Fruit fly (Drosophila melanogaster) whole organism, embryonic: ENCODE results near the gene Nadsyn.

Source experiments
- Abd-B ChIP-seq: fragments of 200-800 bp; sonication (Bioruptor generic); optimal IDR thresholded peaks from 2 replicates; lab custom pipeline; 2018; ENCODE audit warnings: missing biosample characterization, mild to moderate bottlenecking, missing genetic modification characterization, moderate library complexity
- Adf1 ChIP-seq: fragments of 200-800 bp; sonication (Bioruptor generic); IDR thresholded peaks from 2 replicates; pipeline ENCODE4 v1.3.6; 2022; ENCODE audit warnings: missing biosample characterization, missing genetic modification characterization
- Antp ChIP-seq: fragments of 200-800 bp; sonication (Bioruptor generic); optimal IDR thresholded peaks from 3 replicates; lab custom pipeline; 2016; ENCODE audit warnings: missing biosample characterization, missing genetic modification characterization
- CG1024 ChIP-seq: fragments of 200-800 bp; sonication (Bioruptor generic); IDR thresholded peaks from 2 replicates; pipeline ENCODE4 v1.3.6; 2022; ENCODE audit warnings: missing biosample characterization, missing genetic modification characterization
- CG10274 ChIP-seq: fragments of 200-800 bp; sonication (Bioruptor generic); optimal IDR thresholded peaks from 3 replicates; lab custom pipeline; 2017; ENCODE audit warnings: missing biosample characterization, mild to moderate bottlenecking, missing genetic modification characterization
- CG10366 ChIP-seq: fragments of 200-800 bp; sonication (Bioruptor generic); IDR thresholded peaks from 2 replicates; pipeline ENCODE4 v1.3.6; 2022; ENCODE audit warnings: missing biosample characterization, missing genetic modification characterization
- CG11696 ChIP-seq: fragments of 200-800 bp; sonication (Bioruptor generic); IDR thresholded peaks from 2 replicates; pipeline ENCODE4 v1.3.6; 2022; ENCODE audit warnings: missing biosample characterization, missing genetic modification characterization
- CG12299 ChIP-seq: fragments of 200-800 bp; sonication (Bioruptor generic); optimal IDR thresholded peaks from 2 replicates; lab custom pipeline; 2018; ENCODE audit warnings: missing biosample characterization, mild to moderate bottlenecking, missing genetic modification characterization
- CG12659 ChIP-seq: fragments of 200-800 bp; sonication (Bioruptor generic); optimal IDR thresholded peaks from 3 replicates; lab custom pipeline; 2017; ENCODE audit warnings: mild to moderate bottlenecking, missing biosample characterization, missing genetic modification reagents, missing genetic modification characterization
- CG12942 ChIP-seq: fragments of 200-800 bp; sonication (Bioruptor generic); optimal IDR thresholded peaks from 3 replicates; lab custom pipeline; 2016; ENCODE audit warnings: missing biosample characterization, missing genetic modification characterization
- CG13424 ChIP-seq: fragments of 200-800 bp; sonication (Bioruptor generic); optimal IDR thresholded peaks from 2 replicates; lab custom pipeline; 2019; ENCODE audit warnings: missing biosample characterization, mild to moderate bottlenecking, missing genetic modification characterization, moderate library complexity
- CG14860 ChIP-seq: fragments of 200-800 bp; sonication (Bioruptor generic); IDR thresholded peaks from 3 replicates; pipeline ENCODE4 v1.3.6; 2022; ENCODE audit warnings: missing biosample characterization, missing genetic modification characterization; ENCODE audit not compliant: partially characterized antibody
- CG15011 ChIP-seq: fragments of 200-800 bp; sonication (Bioruptor generic); optimal IDR thresholded peaks from 3 replicates; lab custom pipeline; 2018; ENCODE audit warnings: missing biosample characterization, mild to moderate bottlenecking, missing genetic modification characterization
- CG1529 ChIP-seq: fragments of 200-800 bp; sonication (Bioruptor generic); optimal IDR thresholded peaks from 3 replicates; lab custom pipeline; 2018; ENCODE audit warnings: missing biosample characterization, missing genetic modification characterization
- CG15479 ChIP-seq: fragments of 200-800 bp; sonication (Bioruptor generic); optimal IDR thresholded peaks from 3 replicates; lab custom pipeline; 2019; ENCODE audit warnings: missing biosample characterization, mild to moderate bottlenecking, missing genetic modification characterization, moderate library complexity
- CG16863 ChIP-seq: fragments of 200-800 bp; sonication (Bioruptor generic); optimal IDR thresholded peaks from 3 replicates; lab custom pipeline; 2016; ENCODE audit warnings: missing biosample characterization, missing genetic modification characterization
- CG17802 ChIP-seq: fragments of 200-800 bp; sonication (Bioruptor generic); optimal IDR thresholded peaks from 2 replicates; lab custom pipeline; 2018; ENCODE audit warnings: missing biosample characterization, mild to moderate bottlenecking, missing genetic modification characterization, moderate library complexity
- CG4360 ChIP-seq: fragments of 200-800 bp; sonication (Bioruptor generic); IDR thresholded peaks from 2 replicates; pipeline ENCODE4 v1.3.6; 2022; ENCODE audit warnings: missing biosample characterization, missing genetic modification characterization
- CG6683 ChIP-seq: fragments of 200-800 bp; sonication (Bioruptor generic); optimal IDR thresholded peaks from 2 replicates; lab custom pipeline; 2017; ENCODE audit warnings: missing biosample characterization, mild to moderate bottlenecking, missing genetic modification characterization, missing genetic modification reagents
- CG6689 ChIP-seq: fragments of 200-800 bp; sonication (Bioruptor generic); IDR thresholded peaks from 2 replicates; pipeline ENCODE4 v1.3.6; 2022; ENCODE audit warnings: missing biosample characterization, missing genetic modification characterization
- CG7786 ChIP-seq: fragments of 200-800 bp; sonication (Bioruptor generic); optimal IDR thresholded peaks from 2 replicates; lab custom pipeline; 2016; ENCODE audit warnings: missing biosample characterization, missing genetic modification characterization
- CG7839 ChIP-seq: fragments of 200-800 bp; sonication (Bioruptor generic); optimal IDR thresholded peaks from 3 replicates; lab custom pipeline; 2018; ENCODE audit warnings: missing biosample characterization, mild to moderate bottlenecking, missing genetic modification characterization, moderate library complexity
- CG8765 ChIP-seq: fragments of 200-800 bp; sonication (Bioruptor generic); IDR thresholded peaks from 2 replicates; pipeline ENCODE4 v1.3.6; 2022; ENCODE audit warnings: missing biosample characterization, missing genetic modification characterization
- CG9609 ChIP-seq: fragments of 200-800 bp; sonication (Bioruptor generic); optimal IDR thresholded peaks from 3 replicates; lab custom pipeline; 2016; ENCODE audit warnings: missing biosample characterization, missing genetic modification characterization
- CG9876 ChIP-seq: fragments of 200-800 bp; sonication (Bioruptor generic); optimal IDR thresholded peaks from 2 replicates; lab custom pipeline; 2016; ENCODE audit warnings: missing biosample characterization, missing genetic modification characterization
- Doc3 ChIP-seq: fragments of 200-800 bp; sonication (Bioruptor generic); IDR thresholded peaks from 3 replicates; pipeline ENCODE4 v1.3.6; 2022; ENCODE audit warnings: missing biosample characterization, missing genetic modification characterization; ENCODE audit not compliant: partially characterized antibody
- Drgx ChIP-seq: fragments of 200-800 bp; sonication (Bioruptor generic); IDR thresholded peaks from 2 replicates; pipeline ENCODE4 v1.3.6; 2022; ENCODE audit warnings: missing biosample characterization, missing genetic modification characterization
- Lim3 ChIP-seq: fragments of 200-800 bp; sonication (Bioruptor generic); IDR thresholded peaks from 2 replicates; pipeline ENCODE4 v1.3.6; 2022; ENCODE audit warnings: missing biosample characterization, missing genetic modification characterization
- Max ChIP-seq: fragments of 200-800 bp; sonication (Bioruptor generic); optimal IDR thresholded peaks from 2 replicates; lab custom pipeline; 2016; ENCODE audit warnings: missing biosample characterization, mild to moderate bottlenecking, missing genetic modification characterization
- Mrtf ChIP-seq: fragments of 200-800 bp; sonication (Bioruptor generic); IDR thresholded peaks from 3 replicates; pipeline ENCODE4 v1.3.6; 2022; ENCODE audit warnings: missing biosample characterization, missing genetic modification characterization
- NFAT ChIP-seq: fragments of 200-800 bp; sonication (Bioruptor generic); IDR thresholded peaks from 2 replicates; pipeline ENCODE4 v1.3.6; 2022; ENCODE audit warnings: missing biosample characterization, missing genetic modification characterization
- Sry-β ChIP-seq: fragments of 200-800 bp; sonication (Bioruptor generic); optimal IDR thresholded peaks from 2 replicates; lab custom pipeline; 2018; ENCODE audit warnings: missing biosample characterization, mild to moderate bottlenecking, missing genetic modification characterization, moderate library complexity
- Tbp ChIP-seq: fragments of >200 bp; optimal IDR thresholded peaks from 2 replicates; lab custom pipeline; 2018; ENCODE audit warnings: missing biosample characterization, missing genetic modification characterization
- az2 ChIP-seq: fragments of 200-800 bp; sonication (Bioruptor generic); optimal IDR thresholded peaks from 3 replicates; lab custom pipeline; 2016; ENCODE audit warnings: missing biosample characterization, missing genetic modification characterization
- btn ChIP-seq: fragments of 200-800 bp; sonication (Bioruptor generic); optimal IDR thresholded peaks from 2 replicates; lab custom pipeline; 2016; ENCODE audit warnings: missing biosample characterization, missing genetic modification characterization
- corto ChIP-seq: fragments of 200-800 bp; sonication (Bioruptor generic); optimal IDR thresholded peaks from 2 replicates; lab custom pipeline; 2016; ENCODE audit warnings: missing biosample characterization, mild to moderate bottlenecking, missing genetic modification characterization, moderate library complexity
- crol ChIP-seq: fragments of 200-800 bp; sonication (Bioruptor generic); IDR thresholded peaks from 2 replicates; pipeline ENCODE4 v1.3.6; 2022; ENCODE audit warnings: missing biosample characterization, missing genetic modification characterization
- da ChIP-seq: fragments of 200-800 bp; sonication (Bioruptor generic); optimal IDR thresholded peaks from 2 replicates; lab custom pipeline; 2016; ENCODE audit warnings: missing biosample characterization, missing genetic modification characterization
- dimm ChIP-seq: fragments of 200-800 bp; sonication (Bioruptor generic); IDR thresholded peaks from 2 replicates; pipeline ENCODE4 v1.3.6; 2022; ENCODE audit warnings: missing biosample characterization, missing genetic modification characterization
- emc ChIP-seq: fragments of 200-800 bp; sonication (Bioruptor generic); optimal IDR thresholded peaks from 2 replicates; lab custom pipeline; 2016; ENCODE audit warnings: missing biosample characterization, missing genetic modification characterization
- insv ChIP-seq, 2 experiments: fragments of 200-800 bp; sonication (Bioruptor generic); optimal IDR thresholded peaks; 3 replicates each; lab custom pipeline; 2016 to 2018; ENCODE audit warnings: missing biosample characterization in 2 of 2, missing genetic modification characterization in 2 of 2
- lmd ChIP-seq: fragments of 200-800 bp; sonication (Bioruptor generic); IDR thresholded peaks from 2 replicates; pipeline ENCODE4 v1.3.6; 2022; ENCODE audit warnings: missing biosample characterization, missing genetic modification characterization
- nau ChIP-seq: fragments of 200-800 bp; sonication (Bioruptor generic); optimal IDR thresholded peaks from 3 replicates; lab custom pipeline; 2017; ENCODE audit warnings: missing biosample characterization, mild to moderate bottlenecking, missing genetic modification characterization, missing genetic modification reagents
- otp ChIP-seq: fragments of 200-800 bp; sonication (Bioruptor generic); IDR thresholded peaks from 3 replicates; pipeline ENCODE4, ENCODE4 v1.3.6; 2022; ENCODE audit warnings: missing biosample characterization, missing genetic modification characterization
- pb ChIP-seq: fragments of 200-800 bp; sonication (Bioruptor generic); optimal IDR thresholded peaks from 3 replicates; lab custom pipeline; 2016; ENCODE audit warnings: missing biosample characterization, missing genetic modification characterization
- ro ChIP-seq: fragments of 200-800 bp; sonication (Bioruptor generic); IDR thresholded peaks from 2 replicates; pipeline ENCODE4 v1.3.6; 2022; ENCODE audit warnings: missing biosample characterization, missing genetic modification characterization
- sc ChIP-seq, 3 experiments: fragments of >200 bp in 2 of 3; fragments of 200-800 bp in 1 of 3; sonication (Bioruptor generic) in 1 of 3; optimal IDR thresholded peaks; 2 replicates in 2 of 3; 3 replicates in 1 of 3; lab custom pipeline; 2017; ENCODE audit warnings: mild to moderate bottlenecking in 1 of 3, missing biosample characterization in 1 of 3, missing genetic modification characterization in 1 of 3, missing genetic modification reagents in 1 of 3
- slbo ChIP-seq: fragments of 200-800 bp; sonication (Bioruptor generic); IDR thresholded peaks from 2 replicates; pipeline ENCODE4 v1.3.6; 2022; ENCODE audit warnings: missing biosample characterization, missing genetic modification characterization
- slou ChIP-seq: fragments of 200-800 bp; sonication (Bioruptor generic); optimal IDR thresholded peaks from 3 replicates; lab custom pipeline; 2016; ENCODE audit warnings: missing biosample characterization, missing genetic modification characterization
- wor ChIP-seq: fragments of 200-800 bp; sonication (Bioruptor generic); IDR thresholded peaks from 2 replicates; pipeline ENCODE4 v1.3.6; 2022; ENCODE audit warnings: missing biosample characterization, missing genetic modification characterization
- zf30C ChIP-seq: fragments of 200-800 bp; sonication (Bioruptor generic); optimal IDR thresholded peaks from 3 replicates; lab custom pipeline; 2018; ENCODE audit warnings: missing biosample characterization, mild to moderate bottlenecking, missing genetic modification characterization
- zfh2 ChIP-seq: fragments of 200-800 bp; sonication (Bioruptor generic); optimal IDR thresholded peaks from 2 replicates; lab custom pipeline; 2016; ENCODE audit warnings: missing biosample characterization, missing genetic modification characterization

Gene Nadsyn

DNA sequence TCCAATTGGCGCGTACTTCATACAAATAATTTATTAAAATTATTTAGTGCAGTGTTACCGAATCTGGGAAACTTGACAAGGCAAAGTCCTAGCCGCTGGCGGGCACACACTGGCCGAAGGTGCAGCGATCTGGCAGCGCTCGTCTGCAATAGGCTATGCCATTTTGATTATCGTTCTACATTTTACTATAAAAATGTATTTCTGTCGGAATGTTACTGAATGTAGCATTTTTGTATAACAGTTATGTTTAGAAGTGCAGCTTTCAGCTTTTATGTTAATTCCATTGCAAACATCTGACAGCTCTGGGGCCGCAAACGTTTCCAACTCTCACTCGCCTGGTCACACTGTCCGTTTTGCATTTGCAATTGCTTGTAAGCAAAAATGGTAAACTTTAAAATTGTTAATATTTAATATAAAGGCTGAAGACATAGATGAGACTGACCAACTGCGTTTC, 26.5 kb upstream of the Nadsyn start, which contains the start of gene Grip91 (continued):
- TF ChIP-seq Tbp (GFP tag; lab: Kevin White, UChicago) (no peak), emc (GFP tag; lab: Kevin White, UChicago) (no peak), CG8765 (GFP tag; lab: Robert Waterston, UW) (no peak), CG4360 (GFP tag; lab: Robert Waterston, UW) (no peak), Doc3 (no peak), Sry-β (GFP tag; lab: Kevin White, UChicago) (no peak), CG6689 (no peak), Lim3 (GFP tag; lab: Robert Waterston, UW) (no peak), CG16863 (GFP tag; lab: Kevin White, UChicago) (no peak), az2 (GFP tag; lab: Kevin White, UChicago) (no peak), Drgx (GFP tag; lab: Robert Waterston, UW) (no peak), wor (GFP tag; lab: Robert Waterston, UW) (no peak), Antp (no peak), crol (GFP tag; lab: Robert Waterston, UW) (no peak), corto (GFP tag; lab: Kevin White, UChicago) (no peak), sc (optimal IDR thresholded peaks at IDR 0.05; lab: Kevin White, UChicago) (no peak), sc (GFP tag; optimal IDR thresholded peaks at IDR 0.05; lab: Kevin White, UChicago) (no peak), CG15011 (no peak), lmd (no peak), NFAT (no peak), Max (GFP tag; lab: Kevin White, UChicago) (no peak), pb (GFP tag; lab: Kevin White, UChicago) (no peak), CG10274 (GFP tag; lab: Kevin White, UChicago) (no peak), slbo (GFP tag; lab: Robert Waterston, UW) (peak; percentile 21; the same call in 1 of the 2 replicates), slou (GFP tag; lab: Kevin White, UChicago) (no peak), CG11696 (GFP tag; lab: Robert Waterston, UW) (no peak), zf30C (GFP tag; lab: Kevin White, UChicago) (no peak), CG12659 (GFP tag; lab: Kevin White, UChicago) (peak; percentile 74), CG12299 (tag; lab: Kevin White, UChicago) (no peak), CG7786 (no peak), Abd-B (GFP tag; lab: Kevin White, UChicago) (no peak), CG13424 (no peak), CG1529 (GFP tag; lab: Kevin White, UChicago) (no peak), CG14860 (GFP tag; lab: Robert Waterston, UW) (no peak), ro (GFP tag; lab: Robert Waterston, UW) (no peak), CG15479 (GFP tag; lab: Kevin White, UChicago) (no peak), CG1024 (no peak), da (GFP tag; lab: Kevin White, UChicago) (no peak), CG7839 (tag; lab: Kevin White, UChicago) (no peak), CG9876 (GFP tag; lab: Kevin White, UChicago) (no peak), btn (GFP tag; lab: Kevin White, UChicago) (no peak), nau (GFP tag; lab: Kevin White, UChicago) (no peak), zfh2 (peak; percentile 11), CG9609 (GFP tag; lab: Kevin White, UChicago) (no peak), Mrtf (GFP tag; lab: Robert Waterston, UW) (no peak), CG6683 (GFP tag; lab: Kevin White, UChicago) (no peak), insv (GFP tag; optimal IDR thresholded peaks at IDR 0.05; lab: Kevin White, UChicago) (peak in 1 of 2 experiments; percentile 19), CG17802 (tag; lab: Kevin White, UChicago) (no peak), CG10366 (no peak), dimm (no peak), Adf1 (GFP tag; lab: Robert Waterston, UW) (no peak), otp (GFP tag; lab: Robert Waterston, UW) (no peak), CG12942 (GFP tag; lab: Kevin White, UChicago) (no peak)
